Worm (Caenorhabditis elegans) whole organism, midembryonic: ENCODE results near the gene F57C7.4.

Experiments
- cog-1 ChIP-seq: sonication (generic microtip); optimal IDR thresholded peaks from 2 replicates; lab custom pipeline; 2016; ENCODE audit warnings: missing genetic modification characterization, missing compliant biosample characterization
- flt-1 ChIP-seq: fragments of 200-800 bp; sonication (Bioruptor generic); IDR thresholded peaks from 2 replicates; pipeline ENCODE4 v1.3.6; 2022; ENCODE audit warnings: missing genetic modification characterization, missing compliant biosample characterization
- klf-2 ChIP-seq: fragments of 200-800 bp; sonication (Bioruptor generic); conservative IDR thresholded peaks from 2 replicates; pipeline ENCODE4 v1.3.6; 2022; ENCODE audit warnings: missing genetic modification reagents, missing genetic modification characterization, missing compliant biosample characterization
- ref-1 ChIP-seq: fragments of 200-800 bp; sonication (Bioruptor generic); conservative IDR thresholded peaks from 2 replicates; pipeline ENCODE4 v1.3.6; 2022; ENCODE audit warnings: missing genetic modification reagents, missing genetic modification characterization, missing compliant biosample characterization
- ztf-23 ChIP-seq: fragments of 200-800 bp; sonication (Bioruptor generic); IDR thresholded peaks from 2 replicates; pipeline ENCODE4 v1.3.6; 2022; ENCODE audit warnings: missing genetic modification reagents, missing genetic modification characterization, missing compliant biosample characterization

DNA sequence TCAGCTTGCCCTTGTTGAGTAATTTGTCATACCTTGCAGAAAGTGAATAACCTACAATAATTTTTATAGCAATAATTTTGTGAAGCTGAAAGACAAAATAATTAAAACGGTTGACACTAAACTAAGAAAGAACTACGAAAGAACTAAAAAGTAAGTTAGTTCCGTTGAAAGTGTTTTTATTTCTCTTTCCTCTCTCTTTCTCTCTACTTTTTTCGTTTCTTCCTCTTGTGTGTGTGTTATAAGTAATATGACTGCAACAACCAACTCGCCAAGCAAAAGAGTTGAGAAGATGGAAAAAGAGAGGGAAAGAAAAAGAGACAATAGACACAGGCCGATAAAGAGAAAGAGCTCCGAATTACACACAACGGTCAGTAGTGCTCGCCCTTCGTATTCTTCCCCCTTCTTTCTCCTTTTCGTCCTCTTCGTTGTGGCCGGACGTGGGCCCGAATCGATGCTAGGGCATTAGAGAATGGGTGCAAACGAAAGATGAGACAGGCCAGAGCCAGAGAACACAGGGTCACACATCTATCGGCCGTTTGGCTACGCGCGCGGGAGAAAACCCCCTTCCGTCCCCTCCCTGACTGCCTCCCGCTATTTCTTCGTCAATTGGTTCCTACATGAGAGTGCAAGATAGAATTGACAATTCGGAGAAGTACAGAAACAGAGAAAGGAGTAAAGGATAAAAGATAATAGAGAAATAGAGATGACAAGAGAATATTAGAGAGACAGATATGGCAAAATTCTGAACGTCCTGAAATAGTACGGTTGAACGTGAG, 34.0 kb downstream of the F57C7.4 start, which contains the start of gene syd-2:
- TF ChIP-seq klf-2 (GFP tag; lab: Robert Waterston, UW) (no peak), cog-1 (tag; lab: Kevin White, UChicago) (peak; percentile 85), flt-1 (GFP tag; lab: Robert Waterston, UW) (peak; percentile 69), ref-1 (GFP tag; lab: Robert Waterston, UW) (no peak), ztf-23 (GFP tag; lab: Robert Waterston, UW) (peak; percentile 79)
